Worm (Caenorhabditis elegans) whole organism, L1 larva: ENCODE measurements around the gene F42A10.6.

Experiments used
- Y116A8C.19 ChIP-seq: sonication (generic microtip); optimal IDR thresholded peaks from 2 replicates; lab custom pipeline; 2016; ENCODE audit warnings: missing compliant biosample characterization, missing genetic modification characterization, borderline replicate concordance
- alr-1 ChIP-seq: fragments of 200-800 bp; sonication (Bioruptor generic); optimal IDR thresholded peaks from 2 replicates; lab custom pipeline; 2018; ENCODE audit warnings: borderline replicate concordance, mild to moderate bottlenecking, missing genetic modification characterization, missing compliant biosample characterization
- aly-2 ChIP-seq: fragments of 150-350 bp; optimal IDR thresholded peaks from 2 replicates; lab custom pipeline; 2014; ENCODE audit warnings: missing biosample characterization, missing genetic modification characterization
- ama-1 ChIP-seq: fragments of 150-350 bp; optimal IDR thresholded peaks from 2 replicates; lab custom pipeline; 2014
- ceh-82 ChIP-seq, 3 experiments: fragments of 150-350 bp in 1 of 3; sonication (generic microtip) in 2 of 3; optimal IDR thresholded peaks; 2 replicates each; lab custom pipeline; 2014 to 2017; ENCODE audit warnings: missing biosample characterization in 3 of 3, missing genetic modification characterization in 3 of 3
- dpl-1 ChIP-seq, 3 experiments: fragments of 150-350 bp in 2 of 3; sonication (generic microtip) in 1 of 3; optimal IDR thresholded peaks; 2 replicates each; lab custom pipeline; 2014 to 2017; ENCODE audit warnings: missing biosample characterization in 3 of 3, missing genetic modification characterization in 3 of 3, missing genetic modification reagents in 3 of 3
- dsc-1 ChIP-seq: sonication (generic microtip); optimal IDR thresholded peaks from 2 replicates; lab custom pipeline; 2016; ENCODE audit warnings: mild to moderate bottlenecking, missing genetic modification characterization, missing compliant biosample characterization
- efl-1 ChIP-seq, 4 experiments: fragments of 150-350 bp; optimal IDR thresholded peaks in 3 of 4; peaks in 1 of 4; 1 replicate in 1 of 4; 2 replicates in 3 of 4; lab custom pipeline; 2014; ENCODE audit warnings: missing biosample characterization in 2 of 4, missing genetic modification characterization in 2 of 4, missing genetic modification reagents in 2 of 4
- efl-3 ChIP-seq: fragments of 200-800 bp; sonication (Bioruptor generic); optimal IDR thresholded peaks from 2 replicates; lab custom pipeline; 2018; ENCODE audit warnings: mild to moderate bottlenecking, missing genetic modification characterization, missing compliant biosample characterization
- elt-2 ChIP-seq: sonication (generic microtip); optimal IDR thresholded peaks from 2 replicates; lab custom pipeline; 2016; ENCODE audit warnings: missing genetic modification characterization, mild to moderate bottlenecking, inconsistent platforms, missing compliant biosample characterization, missing genetic modification reagents
- elt-3 ChIP-seq, 6 experiments: fragments of 150-350 bp in 1 of 6; sonication (generic microtip); optimal IDR thresholded peaks; 2 replicates each; lab custom pipeline; 2017 to 2018; ENCODE audit warnings: missing biosample characterization in 6 of 6, missing genetic modification characterization in 6 of 6, inconsistent platforms in 1 of 6
- ets-5 ChIP-seq: fragments of 200-800 bp; sonication (Bioruptor generic); IDR thresholded peaks from 2 replicates; pipeline ENCODE4 v1.3.6; 2022; ENCODE audit warnings: missing genetic modification characterization, missing compliant biosample characterization
- fkh-10 ChIP-seq: sonication (generic microtip); optimal IDR thresholded peaks from 2 replicates; lab custom pipeline; 2017; ENCODE audit warnings: missing biosample characterization, missing genetic modification reagents, missing genetic modification characterization
- fkh-4 ChIP-seq: sonication (generic microtip); optimal IDR thresholded peaks from 2 replicates; lab custom pipeline; 2016; ENCODE audit warnings: missing compliant biosample characterization, missing genetic modification characterization, borderline replicate concordance
- fos-1 ChIP-seq: fragments of 150-350 bp; optimal IDR thresholded peaks from 2 replicates; lab custom pipeline; 2014; ENCODE audit warnings: missing biosample characterization, missing genetic modification characterization
- grh-1 ChIP-seq: fragments of 200-800 bp; sonication (Bioruptor generic); IDR thresholded peaks from 2 replicates; pipeline ENCODE4 v1.3.6; 2022; ENCODE audit warnings: missing genetic modification reagents, missing genetic modification characterization, missing compliant biosample characterization
- hlh-17 ChIP-seq: fragments of 200-800 bp; sonication (Bioruptor generic); optimal IDR thresholded peaks from 2 replicates; lab custom pipeline; 2018; ENCODE audit warnings: missing genetic modification characterization, mild to moderate bottlenecking, missing compliant biosample characterization, moderate library complexity, borderline replicate concordance
- isw-1 ChIP-seq: fragments of 200-800 bp; sonication (Bioruptor generic); IDR thresholded peaks from 2 replicates; pipeline ENCODE4 v1.3.6; 2022; ENCODE audit warnings: missing genetic modification characterization, missing compliant biosample characterization
- lin-14 ChIP-seq: fragments of 200-800 bp; sonication (Bioruptor generic); optimal IDR thresholded peaks from 2 replicates; lab custom pipeline; 2018; ENCODE audit warnings: mild to moderate bottlenecking, missing genetic modification characterization, moderate library complexity, missing compliant biosample characterization
- lin-35 ChIP-seq, 2 experiments: fragments of 150-350 bp; optimal IDR thresholded peaks; 2 replicates each; lab custom pipeline; 2014; ENCODE audit warnings: missing biosample characterization in 2 of 2, missing genetic modification characterization in 2 of 2, missing genetic modification reagents in 2 of 2
- lin-39 ChIP-seq: fragments of 150-350 bp; optimal IDR thresholded peaks from 2 replicates; lab custom pipeline; 2014; ENCODE audit warnings: missing biosample characterization, missing genetic modification reagents, missing genetic modification characterization
- mdl-1 ChIP-seq, 2 experiments: fragments of 150-350 bp; optimal IDR thresholded peaks; 2 replicates each; lab custom pipeline; 2014 to 2017; ENCODE audit warnings: missing biosample characterization in 2 of 2, missing genetic modification characterization in 2 of 2, inconsistent platforms in 1 of 2
- mef-2 ChIP-seq: fragments of 150-350 bp; optimal IDR thresholded peaks from 2 replicates; lab custom pipeline; 2014; ENCODE audit warnings: missing biosample characterization, missing genetic modification characterization
- nhr-12 ChIP-seq: sonication (generic microtip); optimal IDR thresholded peaks from 2 replicates; lab custom pipeline; 2017; ENCODE audit warnings: missing biosample characterization, missing genetic modification characterization
- nhr-20 ChIP-seq: sonication (generic microtip); optimal IDR thresholded peaks from 2 replicates; lab custom pipeline; 2016; ENCODE audit warnings: mild to moderate bottlenecking, missing genetic modification characterization, missing compliant biosample characterization
- nhr-28 ChIP-seq: fragments of 150-350 bp; optimal IDR thresholded peaks from 2 replicates; lab custom pipeline; 2014; ENCODE audit warnings: missing biosample characterization, missing genetic modification characterization
- nhr-71 ChIP-seq: sonication (generic microtip); optimal IDR thresholded peaks from 2 replicates; lab custom pipeline; 2016; ENCODE audit warnings: mild to moderate bottlenecking, missing genetic modification characterization, moderate library complexity, missing compliant biosample characterization
- nhr-76 ChIP-seq: sonication (generic microtip); optimal IDR thresholded peaks from 2 replicates; lab custom pipeline; 2017; ENCODE audit warnings: missing biosample characterization, missing genetic modification characterization
- nhr-77 ChIP-seq: fragments of 150-350 bp; optimal IDR thresholded peaks from 2 replicates; lab custom pipeline; 2014; ENCODE audit warnings: missing biosample characterization, missing genetic modification characterization
- nhr-84 ChIP-seq: sonication (generic microtip); optimal IDR thresholded peaks from 2 replicates; lab custom pipeline; 2017; ENCODE audit warnings: missing biosample characterization, missing genetic modification characterization
- nhr-85 ChIP-seq: sonication (generic microtip); peaks from one replicate; lab custom pipeline; 2016; ENCODE audit warnings: missing genetic modification characterization, inconsistent platforms, missing compliant biosample characterization
- nhr-90 ChIP-seq: sonication (generic microtip); optimal IDR thresholded peaks from 2 replicates; lab custom pipeline; 2016; ENCODE audit warnings: mild to moderate bottlenecking, missing genetic modification characterization, missing compliant biosample characterization; ENCODE audit not compliant: poor library complexity
- skn-1 ChIP-seq: fragments of 150-350 bp; optimal IDR thresholded peaks from 2 replicates; lab custom pipeline; 2014; ENCODE audit warnings: missing biosample characterization, missing genetic modification characterization
- snpc-4 ChIP-seq: fragments of 150-350 bp; optimal IDR thresholded peaks from 2 replicates; lab custom pipeline; 2014; ENCODE audit warnings: missing biosample characterization, missing genetic modification characterization
- snu-23 ChIP-seq: sonication (generic microtip); optimal IDR thresholded peaks from 2 replicates; lab custom pipeline; 2016; ENCODE audit warnings: missing genetic modification characterization, missing compliant biosample characterization
- sox-4 ChIP-seq: sonication (generic microtip); optimal IDR thresholded peaks from 2 replicates; lab custom pipeline; 2016; ENCODE audit warnings: missing genetic modification characterization, missing compliant biosample characterization
- sup-37 ChIP-seq: fragments of 200-800 bp; sonication (Bioruptor generic); optimal IDR thresholded peaks from 2 replicates; lab custom pipeline; 2018; ENCODE audit warnings: mild to moderate bottlenecking, missing genetic modification characterization, missing compliant biosample characterization
- tbx-2 ChIP-seq: sonication (generic microtip); optimal IDR thresholded peaks from 2 replicates; lab custom pipeline; 2016; ENCODE audit warnings: missing genetic modification characterization, missing compliant biosample characterization

F42A10.6 gene

DNA sequence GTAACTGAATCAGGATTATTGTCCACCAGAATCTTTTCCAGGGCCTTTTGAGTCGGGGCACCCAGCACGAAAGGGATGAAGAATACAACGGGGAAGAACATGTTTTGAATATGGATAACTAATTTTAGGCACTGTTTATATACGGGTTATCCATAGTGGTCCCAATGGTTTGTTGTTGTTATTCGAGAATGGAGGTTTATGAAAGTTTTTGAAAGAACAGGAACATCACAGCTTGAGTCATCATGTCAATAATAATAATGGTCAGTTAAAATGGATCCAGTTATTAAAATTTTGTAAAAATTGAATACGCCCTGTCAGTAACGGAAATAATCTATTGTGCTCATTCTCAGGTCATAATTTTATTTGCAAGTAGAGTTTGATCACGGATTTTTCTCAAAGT, 6.5 kb upstream of the F42A10.6 start, which contains the start of gene nas-28:
Gene nas-28 (minus strand): TSS at position 101 of the 400 bp plus-strand sequence.
- TF ChIP-seq sup-37 (GFP tag; lab: Kevin White, UChicago) (no peak), dpl-1 (GFP tag; optimal IDR thresholded peaks at IDR 0.05; lab: Kevin White, UChicago) (no peak), hlh-17 (GFP tag; lab: Kevin White, UChicago) (no peak), isw-1 (GFP tag; lab: Robert Waterston, UW) (no peak), nhr-76 (tag; lab: Kevin White, UChicago) (no peak), ets-5 (GFP tag; lab: Robert Waterston, UW) (no peak), grh-1 (GFP tag; lab: Robert Waterston, UW) (no peak), fkh-10 (no peak), ama-1 (lab: Kevin White, UChicago) (no peak), sox-4 (tag; lab: Kevin White, UChicago) (no peak), alr-1 (no peak)

DNA sequence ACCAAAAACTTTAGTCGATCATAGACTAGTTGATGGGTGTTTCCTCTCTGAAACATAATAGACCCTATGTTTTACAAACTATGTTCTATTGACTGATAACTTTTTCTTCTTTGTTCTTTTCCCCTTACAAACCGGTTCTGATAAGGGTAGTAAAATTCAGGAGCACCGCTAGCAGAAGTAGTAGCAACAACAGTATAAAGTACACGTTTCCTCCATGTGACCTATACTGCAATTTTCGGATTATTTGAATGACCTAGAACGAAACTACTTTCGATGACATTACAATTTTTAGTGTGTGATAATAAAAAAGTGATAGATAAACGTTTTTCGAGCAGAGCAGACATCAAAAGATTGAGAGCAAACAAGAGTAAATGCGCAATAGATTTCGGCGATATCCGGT, 3.6 kb upstream of the F42A10.6 start:
- TF ChIP-seq nhr-90 (tag; lab: Kevin White, UChicago) (peak; percentile 1), sox-4 (tag; lab: Kevin White, UChicago) (no peak), nhr-71 (peak; percentile 37), tbx-2 (tag; lab: Kevin White, UChicago) (no peak), nhr-85 (tag; lab: Kevin White, UChicago) (peak; percentile 32), elt-2 (tag; lab: Kevin White, UChicago) (peak; percentile 96), lin-14 (GFP tag; lab: Kevin White, UChicago) (peak; percentile 31), nhr-20 (tag; lab: Kevin White, UChicago) (peak; percentile 31), mef-2 (tag; lab: Kevin White, UChicago) (no peak), lin-35 (GFP tag; optimal IDR thresholded peaks at IDR 0.05; lab: Kevin White, UChicago) (peak in 1 of 2 experiments; percentile 50)
- TF ChIP-seq, all 84 proteins: peak for 7

DNA sequence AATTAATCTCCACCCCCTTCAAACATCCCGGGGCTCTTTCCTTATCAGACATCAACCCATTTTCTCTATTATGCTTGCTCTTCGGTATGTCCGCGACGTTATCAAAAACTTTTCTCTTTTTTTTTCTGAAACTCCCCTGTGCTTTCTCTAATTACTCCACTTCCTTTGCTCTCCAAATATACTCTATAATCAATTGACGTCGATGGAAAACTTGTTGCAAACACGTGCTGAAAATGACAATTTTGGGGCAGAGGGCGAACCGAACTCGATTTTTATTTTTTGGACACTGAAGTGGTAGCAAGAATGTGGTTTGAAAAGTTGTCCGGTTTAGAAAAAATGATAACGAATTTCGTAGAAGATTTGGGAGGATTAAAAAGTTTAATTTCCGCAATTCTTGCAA, 2.4 kb upstream of the F42A10.6 start:
- TF ChIP-seq snpc-4 (tag; lab: Kevin White, UChicago) (no peak), dsc-1 (no peak), mdl-1 (tag; optimal IDR thresholded peaks at IDR 0.05; lab: Kevin White, UChicago) (peak in 1 of 2 experiments; percentile 49), Y116A8C.19 (tag; lab: Kevin White, UChicago) (no peak), elt-3 (tag; optimal IDR thresholded peaks at IDR 0.05; lab: Kevin White, UChicago) (no peak), lin-35 (GFP tag; optimal IDR thresholded peaks at IDR 0.05; lab: Kevin White, UChicago) (peak in 1 of 2 experiments; percentile 5), nhr-20 (tag; lab: Kevin White, UChicago) (peak; percentile 44), fos-1 (tag; lab: Kevin White, UChicago) (no peak), ceh-82 (tag; optimal IDR thresholded peaks at IDR 0.05; lab: Kevin White, UChicago) (no peak), nhr-71 (peak; percentile 21), aly-2 (tag; lab: Kevin White, UChicago) (no peak), nhr-12 (tag; lab: Kevin White, UChicago) (no peak), efl-1 (optimal IDR thresholded peaks at IDR 0.05; lab: Kevin White, UChicago) (no peak), efl-1 (GFP tag; optimal IDR thresholded peaks at IDR 0.05 in 1 of 2; lab: Kevin White, UChicago) (peak in 1 of 2 experiments; percentile 76), elt-2 (tag; lab: Kevin White, UChicago) (peak; percentile 95)

DNA sequence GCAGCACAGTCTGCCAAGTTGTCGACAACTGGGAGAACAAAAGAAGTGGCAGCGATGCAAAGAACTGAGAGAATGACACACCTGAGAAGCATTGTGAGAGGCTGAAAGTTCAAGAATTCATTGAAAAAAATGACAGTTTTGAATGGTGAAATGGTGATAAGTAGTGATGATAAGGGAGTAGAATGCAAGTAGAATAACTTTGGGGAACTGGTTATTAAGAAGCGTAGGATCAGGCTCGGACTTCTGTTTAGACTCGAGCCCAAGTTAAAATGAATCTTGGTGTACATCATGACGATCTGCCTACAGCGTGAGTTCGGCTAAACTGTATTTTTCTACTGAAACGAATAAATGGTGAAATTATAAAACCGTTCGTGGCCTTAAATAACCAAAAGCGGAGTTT, 1.9 kb upstream of the F42A10.6 start, which contains the start of gene F42A10.7:
Gene F42A10.7 (minus strand): TSS at position 101 of the 400 bp plus-strand sequence.
- TF ChIP-seq efl-3 (GFP tag; lab: Kevin White, UChicago) (no peak), nhr-84 (no peak), dpl-1 (GFP tag; optimal IDR thresholded peaks at IDR 0.05; lab: Kevin White, UChicago) (no peak), snu-23 (GFP tag; lab: Kevin White, UChicago) (no peak), alr-1 (no peak), grh-1 (GFP tag; lab: Robert Waterston, UW) (no peak), fkh-4 (tag; lab: Kevin White, UChicago) (no peak), nhr-28 (no peak), nhr-20 (tag; lab: Kevin White, UChicago) (no peak), nhr-77 (tag; lab: Kevin White, UChicago) (no peak), skn-1 (tag; lab: Kevin White, UChicago) (no peak), lin-39 (no peak)
- TF ChIP-seq, all 84 proteins: peak for 0
